Fruit fly (Drosophila melanogaster) whole organism, embryonic: ENCODE measurements around the gene CG17343.

ENCODE experiments used
- Antp ChIP-seq: fragments of 200-800 bp; sonication (Bioruptor generic); optimal IDR thresholded peaks from 3 replicates; lab custom pipeline; 2016; ENCODE audit warnings: missing biosample characterization, missing genetic modification characterization
- Asciz ChIP-seq: fragments of 200-800 bp; sonication (Bioruptor generic); optimal IDR thresholded peaks from 2 replicates; lab custom pipeline; 2017; ENCODE audit warnings: missing biosample characterization, mild to moderate bottlenecking, missing genetic modification characterization, missing genetic modification reagents
- Atf-2 ChIP-seq: fragments of 200-800 bp; sonication (Bioruptor generic); optimal IDR thresholded peaks from 2 replicates; lab custom pipeline; 2016; ENCODE audit warnings: missing biosample characterization, missing genetic modification characterization
- Bgb ChIP-seq: fragments of 200-800 bp; sonication (Bioruptor generic); IDR thresholded peaks from 2 replicates; pipeline ENCODE4 v1.3.6; 2022; ENCODE audit warnings: missing biosample characterization, missing genetic modification characterization; ENCODE audit not compliant: partially characterized antibody
- CG11695 ChIP-seq: fragments of 200-800 bp; sonication (Bioruptor generic); IDR thresholded peaks from 3 replicates; pipeline ENCODE4 v1.3.6; 2022; ENCODE audit warnings: missing biosample characterization, missing genetic modification characterization
- CG12942 ChIP-seq: fragments of 200-800 bp; sonication (Bioruptor generic); optimal IDR thresholded peaks from 3 replicates; lab custom pipeline; 2016; ENCODE audit warnings: missing biosample characterization, missing genetic modification characterization
- CG13894 ChIP-seq: fragments of 200-800 bp; sonication (Bioruptor generic); optimal IDR thresholded peaks from 3 replicates; lab custom pipeline; 2018; ENCODE audit warnings: missing biosample characterization, mild to moderate bottlenecking, missing genetic modification characterization, moderate library complexity
- CG14710 ChIP-seq: fragments of 200-800 bp; sonication (Bioruptor generic); optimal IDR thresholded peaks from 3 replicates; lab custom pipeline; 2019; ENCODE audit warnings: missing biosample characterization, mild to moderate bottlenecking, missing genetic modification characterization, moderate library complexity
- CG14860 ChIP-seq: fragments of 200-800 bp; sonication (Bioruptor generic); IDR thresholded peaks from 3 replicates; pipeline ENCODE4 v1.3.6; 2022; ENCODE audit warnings: missing biosample characterization, missing genetic modification characterization; ENCODE audit not compliant: partially characterized antibody
- CG1603 ChIP-seq: fragments of 200-800 bp; sonication (Bioruptor generic); optimal IDR thresholded peaks from 2 replicates; lab custom pipeline; 2019; ENCODE audit warnings: missing biosample characterization, mild to moderate bottlenecking, missing genetic modification characterization, moderate library complexity
- CG16863 ChIP-seq: fragments of 200-800 bp; sonication (Bioruptor generic); optimal IDR thresholded peaks from 3 replicates; lab custom pipeline; 2016; ENCODE audit warnings: missing biosample characterization, missing genetic modification characterization
- CG2202 ChIP-seq: fragments of 200-800 bp; sonication (Bioruptor generic); optimal IDR thresholded peaks from 2 replicates; lab custom pipeline; 2018; ENCODE audit warnings: missing biosample characterization, mild to moderate bottlenecking, missing genetic modification characterization
- CG33213 ChIP-seq: fragments of 200-800 bp; sonication (Bioruptor generic); optimal IDR thresholded peaks from 3 replicates; lab custom pipeline; 2016; ENCODE audit warnings: missing biosample characterization, missing genetic modification characterization
- CG33557 ChIP-seq: fragments of 200-800 bp; sonication (Bioruptor generic); optimal IDR thresholded peaks from 2 replicates; lab custom pipeline; 2019; ENCODE audit warnings: missing biosample characterization, mild to moderate bottlenecking, missing genetic modification characterization, moderate library complexity
- CG42726 ChIP-seq: fragments of 200-800 bp; sonication (Bioruptor generic); IDR thresholded peaks from 2 replicates; pipeline ENCODE4 v1.3.6; 2022; ENCODE audit warnings: missing biosample characterization, missing genetic modification characterization; ENCODE audit not compliant: partially characterized antibody
- CG4424 ChIP-seq: fragments of 200-800 bp; sonication (Bioruptor generic); optimal IDR thresholded peaks from 3 replicates; lab custom pipeline; 2016; ENCODE audit warnings: missing biosample characterization, missing genetic modification characterization
- CG6791 ChIP-seq: fragments of 200-800 bp; sonication (Bioruptor generic); IDR thresholded peaks from 3 replicates; pipeline ENCODE4 v1.3.6; 2022; ENCODE audit warnings: missing biosample characterization, missing genetic modification characterization; ENCODE audit not compliant: partially characterized antibody
- CG7963 ChIP-seq: fragments of 200-800 bp; sonication (Bioruptor generic); IDR thresholded peaks from 3 replicates; pipeline ENCODE4 v1.3.6; 2022; ENCODE audit warnings: missing biosample characterization, missing genetic modification characterization; ENCODE audit not compliant: partially characterized antibody
- CG7987 ChIP-seq: fragments of 200-800 bp; sonication (Bioruptor generic); optimal IDR thresholded peaks from 2 replicates; lab custom pipeline; 2018; ENCODE audit warnings: missing biosample characterization, mild to moderate bottlenecking, missing genetic modification characterization, moderate library complexity
- CG9215 ChIP-seq: fragments of 200-800 bp; sonication (Bioruptor generic); IDR thresholded peaks from 2 replicates; pipeline ENCODE4 v1.3.6; 2022; ENCODE audit warnings: missing biosample characterization, missing genetic modification characterization
- CHES-1-like ChIP-seq: fragments of 200-800 bp; sonication (Bioruptor generic); optimal IDR thresholded peaks from 2 replicates; lab custom pipeline; 2016; ENCODE audit warnings: missing biosample characterization, missing genetic modification characterization
- Camta ChIP-seq: fragments of 200-800 bp; sonication (Bioruptor generic); optimal IDR thresholded peaks from 2 replicates; lab custom pipeline; 2016; ENCODE audit warnings: missing biosample characterization, missing genetic modification characterization
- Dip2 ChIP-seq: fragments of 200-800 bp; sonication (Bioruptor generic); IDR thresholded peaks from 2 replicates; pipeline ENCODE4 v1.3.6; 2022; ENCODE audit warnings: missing biosample characterization, missing genetic modification characterization
- E2f1 ChIP-seq: fragments of 200-800 bp; sonication (Bioruptor generic); IDR thresholded peaks from 2 replicates; pipeline ENCODE4 v1.3.6; 2022; ENCODE audit warnings: missing biosample characterization, missing genetic modification characterization
- Fer3 ChIP-seq: fragments of 200-800 bp; sonication (Bioruptor generic); optimal IDR thresholded peaks from 2 replicates; lab custom pipeline; 2018; ENCODE audit warnings: missing biosample characterization, mild to moderate bottlenecking, missing genetic modification characterization, moderate library complexity
- Hr78 ChIP-seq, 2 experiments: fragments of 200-800 bp in 1 of 2; fragments of >200 bp in 1 of 2; sonication (Bioruptor generic) in 1 of 2; optimal IDR thresholded peaks; 2 replicates each; lab custom pipeline; 2017 to 2019; ENCODE audit warnings: missing biosample characterization in 2 of 2, missing genetic modification characterization in 2 of 2, mild to moderate bottlenecking in 1 of 2, moderate library complexity in 1 of 2
- NFAT ChIP-seq: fragments of 200-800 bp; sonication (Bioruptor generic); IDR thresholded peaks from 2 replicates; pipeline ENCODE4 v1.3.6; 2022; ENCODE audit warnings: missing biosample characterization, missing genetic modification characterization
- Oaz ChIP-seq: fragments of 200-800 bp; sonication (Bioruptor generic); IDR thresholded peaks from 2 replicates; pipeline ENCODE4 v1.3.6; 2022; ENCODE audit warnings: missing biosample characterization, missing genetic modification characterization
- Scr ChIP-seq: fragments of 200-800 bp; sonication (Bioruptor generic); IDR thresholded peaks from 2 replicates; pipeline ENCODE4 v1.3.6; 2022; ENCODE audit warnings: missing biosample characterization, missing genetic modification characterization; ENCODE audit not compliant: partially characterized antibody
- Ssrp ChIP-seq: fragments of 200-800 bp; sonication (Bioruptor generic); optimal IDR thresholded peaks from 2 replicates; lab custom pipeline; 2018; ENCODE audit warnings: missing biosample characterization, mild to moderate bottlenecking, missing genetic modification characterization, moderate library complexity
- amos ChIP-seq: fragments of 200-800 bp; sonication (Bioruptor generic); IDR thresholded peaks from 2 replicates; pipeline ENCODE4 v1.3.6; 2022; ENCODE audit warnings: missing biosample characterization, missing genetic modification characterization; ENCODE audit not compliant: partially characterized antibody
- bcd ChIP-seq: fragments of 200-800 bp; sonication (Bioruptor generic); optimal IDR thresholded peaks from 2 replicates; lab custom pipeline; 2017; ENCODE audit warnings: missing biosample characterization, mild to moderate bottlenecking, missing genetic modification characterization
- cad ChIP-seq: fragments of >200 bp; optimal IDR thresholded peaks from 2 replicates; lab custom pipeline; 2017; ENCODE audit warnings: missing biosample characterization, missing genetic modification characterization
- da ChIP-seq: fragments of 200-800 bp; sonication (Bioruptor generic); optimal IDR thresholded peaks from 2 replicates; lab custom pipeline; 2016; ENCODE audit warnings: missing biosample characterization, missing genetic modification characterization
- dan ChIP-seq: fragments of 200-800 bp; sonication (Bioruptor generic); IDR thresholded peaks from 2 replicates; pipeline ENCODE4 v1.3.6; 2022; ENCODE audit warnings: missing biosample characterization, missing genetic modification characterization
- dmrt11E ChIP-seq: fragments of 200-800 bp; sonication (Bioruptor generic); optimal IDR thresholded peaks from 3 replicates; lab custom pipeline; 2018; ENCODE audit warnings: missing biosample characterization, mild to moderate bottlenecking, missing genetic modification characterization, moderate library complexity
- hb ChIP-seq: fragments of 200-800 bp; sonication (Bioruptor generic); IDR thresholded peaks from 3 replicates; pipeline ENCODE4 v1.3.6; 2022; ENCODE audit warnings: missing biosample characterization, missing genetic modification characterization; ENCODE audit not compliant: partially characterized antibody
- knrl ChIP-seq: fragments of 200-800 bp; sonication (Bioruptor generic); IDR thresholded peaks from 3 replicates; pipeline ENCODE4 v1.3.6; 2022; ENCODE audit warnings: missing biosample characterization, missing genetic modification characterization; ENCODE audit not compliant: partially characterized antibody
- lilli ChIP-seq: fragments of 200-800 bp; sonication (Bioruptor generic); optimal IDR thresholded peaks from 3 replicates; lab custom pipeline; 2016; ENCODE audit warnings: missing biosample characterization, missing genetic modification characterization
- oc ChIP-seq: fragments of 200-800 bp; sonication (Bioruptor generic); optimal IDR thresholded peaks from 2 replicates; lab custom pipeline; 2018; ENCODE audit warnings: missing biosample characterization, mild to moderate bottlenecking, missing genetic modification characterization, moderate library complexity
- peb ChIP-seq: fragments of 200-800 bp; sonication (Bioruptor generic); IDR thresholded peaks from 2 replicates; pipeline ENCODE4 v1.3.6; 2022; ENCODE audit warnings: missing biosample characterization, missing genetic modification characterization
- pzg ChIP-seq: fragments of 200-800 bp; sonication (Bioruptor generic); optimal IDR thresholded peaks from 3 replicates; lab custom pipeline; 2018; ENCODE audit warnings: missing biosample characterization, mild to moderate bottlenecking, missing genetic modification characterization, moderate library complexity
- ro ChIP-seq: fragments of 200-800 bp; sonication (Bioruptor generic); IDR thresholded peaks from 2 replicates; pipeline ENCODE4 v1.3.6; 2022; ENCODE audit warnings: missing biosample characterization, missing genetic modification characterization
- ssp ChIP-seq: fragments of 200-800 bp; sonication (Bioruptor generic); IDR thresholded peaks from 2 replicates; pipeline ENCODE4 v1.3.6; 2022; ENCODE audit warnings: missing biosample characterization, missing genetic modification characterization
- sug ChIP-seq: fragments of 200-800 bp; optimal IDR thresholded peaks from 2 replicates; lab custom pipeline; 2019; ENCODE audit warnings: missing biosample characterization, mild to moderate bottlenecking, missing genetic modification characterization, moderate library complexity
- trem ChIP-seq: fragments of 200-800 bp; optimal IDR thresholded peaks from 3 replicates; lab custom pipeline; 2019; ENCODE audit warnings: missing biosample characterization, mild to moderate bottlenecking, missing genetic modification characterization, moderate library complexity
- unc-4 ChIP-seq: fragments of 200-800 bp; sonication (Bioruptor generic); IDR thresholded peaks from 2 replicates; pipeline ENCODE4 v1.3.6; 2022; ENCODE audit warnings: missing biosample characterization, missing genetic modification characterization; ENCODE audit not compliant: partially characterized antibody
- zen2 ChIP-seq: fragments of 200-800 bp; sonication (Bioruptor generic); IDR thresholded peaks from 3 replicates; pipeline ENCODE4 v1.3.6; 2022; ENCODE audit warnings: missing biosample characterization, missing genetic modification characterization; ENCODE audit not compliant: partially characterized antibody

CG17343 gene

dm6 chr2L:19034213-19034929 lies 30.4 kb upstream of the CG17343 start, which contains the start of the genes mib2 and CG31800 (continued):
- TF ChIP-seq CG6791 (GFP tag; lab: Robert Waterston, UW), result peak; percentile 85
- TF ChIP-seq NFAT, result no peak
- TF ChIP-seq CG7963 (GFP tag; lab: Robert Waterston, UW), result peak; percentile 86
- TF ChIP-seq pzg (GFP tag; lab: Kevin White, UChicago), result peak; percentile 63
- TF ChIP-seq da (GFP tag; lab: Kevin White, UChicago), result no peak
- TF ChIP-seq zen2 (GFP tag; lab: Robert Waterston, UW), result peak; percentile 81; the same call in 2 of the 3 replicates
- TF ChIP-seq trem (tag; lab: Kevin White, UChicago), result peak; percentile 58
- TF ChIP-seq Hr78 (GFP tag; optimal IDR thresholded peaks at IDR 0.05; lab: Kevin White, UChicago), result no peak
- TF ChIP-seq CHES-1-like (GFP tag; lab: Kevin White, UChicago), result no peak
- TF ChIP-seq cad (GFP tag; lab: Kevin White, UChicago), result no peak
- TF ChIP-seq peb, result no peak
- TF ChIP-seq Dip2 (GFP tag; lab: Robert Waterston, UW), result no peak
- peak; percentile 27 for TF ChIP-seq CG14710 (tag; lab: Kevin White, UChicago)
- TF ChIP-seq Camta, result no peak
- TF ChIP-seq CG14860 (GFP tag; lab: Robert Waterston, UW), result peak; percentile 76
- peak; percentile 10 for TF ChIP-seq lilli (GFP tag; lab: Kevin White, UChicago)
- TF ChIP-seq ssp (GFP tag; lab: Robert Waterston, UW), result no peak
- TF ChIP-seq CG33557 (GFP tag; lab: Kevin White, UChicago), result no peak
- peak; percentile 15 for TF ChIP-seq CG7987 (GFP tag; lab: Kevin White, UChicago)
- no peak for TF ChIP-seq CG4424
- no peak for TF ChIP-seq CG11695
- TF ChIP-seq Asciz, result no peak
- TF ChIP-seq Fer3 (tag; lab: Kevin White, UChicago), result no peak
- peak; percentile 85 for TF ChIP-seq Scr (GFP tag; lab: Robert Waterston, UW)
- TF ChIP-seq Oaz, result no peak
- TF ChIP-seq E2f1 (GFP tag; lab: Robert Waterston, UW), result no peak
- no peak for TF ChIP-seq bcd (GFP tag; lab: Kevin White, UChicago)
- TF ChIP-seq dan (GFP tag; lab: Robert Waterston, UW), result no peak
- TF ChIP-seq Atf-2 (GFP tag; lab: Kevin White, UChicago), result no peak
- peak; percentile 38 for TF ChIP-seq sug (tag; lab: Kevin White, UChicago)
- no peak for TF ChIP-seq CG16863 (GFP tag; lab: Kevin White, UChicago)
- no peak for TF ChIP-seq CG12942 (GFP tag; lab: Kevin White, UChicago)
- TF ChIP-seq CG42726 (GFP tag; lab: Robert Waterston, UW), result peak; percentile 80
- peak; percentile 86 for TF ChIP-seq knrl (GFP tag; lab: Robert Waterston, UW)
- no peak for TF ChIP-seq CG9215 (GFP tag; lab: Robert Waterston, UW)
- TF ChIP-seq ro (GFP tag; lab: Robert Waterston, UW), result no peak
- peak; percentile 77; the same call in 2 of the 3 replicates for TF ChIP-seq hb
- TF ChIP-seq dmrt11E, result no peak
- TF ChIP-seq CG1603 (tag; lab: Kevin White, UChicago), result peak; percentile 50
- TF ChIP-seq Antp (GFP tag; lab: Kevin White, UChicago), result no peak
- TF ChIP-seq amos (GFP tag; lab: Robert Waterston, UW), result peak; percentile 88
- no peak for TF ChIP-seq CG33213 (GFP tag; lab: Kevin White, UChicago)
- peak; percentile 79 for TF ChIP-seq unc-4 (GFP tag; lab: Robert Waterston, UW)
- no peak for TF ChIP-seq CG2202 (tag; lab: Kevin White, UChicago)
- peak; percentile 89 for TF ChIP-seq Bgb (GFP tag; lab: Robert Waterston, UW)
- TF ChIP-seq Ssrp (tag; lab: Kevin White, UChicago), result no peak
- TF ChIP-seq CG13894 (tag; lab: Kevin White, UChicago), result peak; percentile 1
- no peak for TF ChIP-seq oc (tag; lab: Kevin White, UChicago)
